Fruit fly (Drosophila melanogaster) ovary, adult (tissue): ENCODE data around the gene dpp.

Experiments
- CG17801 ChIP-seq: fragments of 200-800 bp; optimal IDR thresholded peaks from 2 replicates; lab custom pipeline; 2019; ENCODE audit warnings: missing biosample characterization, mild to moderate bottlenecking, missing genetic modification characterization, moderate library complexity; ENCODE audit not compliant: partially characterized antibody

dpp gene

DNA sequence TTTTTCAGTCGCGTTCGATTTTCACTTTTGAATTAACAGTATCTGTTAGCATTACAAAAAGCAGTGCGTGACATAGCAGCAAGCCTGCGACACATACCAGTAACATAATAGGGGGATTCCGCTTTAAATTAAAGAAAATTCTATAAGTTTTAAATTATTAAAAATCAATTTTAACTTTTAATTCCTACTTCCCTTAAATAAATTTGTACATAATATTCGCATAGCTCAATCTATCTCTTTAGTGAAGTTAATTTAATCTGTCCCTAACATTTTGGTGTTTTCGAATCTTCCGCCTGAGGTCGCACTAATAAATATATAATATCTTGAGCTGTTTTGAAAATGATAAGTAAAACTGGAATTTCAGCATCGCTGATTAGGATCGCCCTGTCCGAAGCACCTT, 7.7 kb upstream of the dpp start, which contains the start of gene CG9886:
Gene CG9886, plus strand, starts transcription at position 341 of the 400 bp plus-strand sequence.
- TF ChIP-seq CG17801 (GFP tag; lab: Kevin White, UChicago) = peak; percentile 38

dm6 chr2L:2424497-2424896, 3.7 kb upstream of the dpp start, which contains the start of gene CG44139:
TSS of gene CG44139 (plus strand) at chr2L:2424797.
- TF ChIP-seq CG17801 (GFP tag; lab: Kevin White, UChicago) = no peak

DNA sequence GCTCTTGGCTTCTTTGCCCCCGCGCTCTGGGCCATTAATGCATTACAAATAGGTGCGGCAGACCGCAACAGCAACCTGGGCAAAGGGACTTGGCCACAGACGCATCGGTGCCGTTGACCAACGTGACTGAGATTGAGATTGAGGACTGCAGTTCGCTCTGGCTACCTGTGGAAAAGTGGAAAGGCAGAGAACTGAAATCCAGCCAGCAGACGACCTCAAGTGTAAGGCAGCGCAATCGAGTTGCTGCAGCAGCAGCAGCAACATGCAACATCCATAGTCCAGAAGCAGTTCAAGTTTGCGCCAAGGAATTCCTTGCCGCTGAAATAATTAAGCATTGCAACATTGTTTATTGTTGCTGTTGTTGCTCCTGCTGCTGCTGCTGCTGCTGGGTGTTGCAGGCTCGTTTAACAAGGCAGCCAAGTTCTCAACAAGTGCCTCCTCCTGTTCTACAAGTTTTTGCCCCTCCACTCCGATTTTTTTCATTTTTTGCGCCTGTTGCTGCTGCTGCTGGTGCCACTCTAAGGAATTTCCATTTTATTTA, 2.5 kb upstream of the dpp start:
- no peak for TF ChIP-seq CG17801 (GFP tag; lab: Kevin White, UChicago)

DNA sequence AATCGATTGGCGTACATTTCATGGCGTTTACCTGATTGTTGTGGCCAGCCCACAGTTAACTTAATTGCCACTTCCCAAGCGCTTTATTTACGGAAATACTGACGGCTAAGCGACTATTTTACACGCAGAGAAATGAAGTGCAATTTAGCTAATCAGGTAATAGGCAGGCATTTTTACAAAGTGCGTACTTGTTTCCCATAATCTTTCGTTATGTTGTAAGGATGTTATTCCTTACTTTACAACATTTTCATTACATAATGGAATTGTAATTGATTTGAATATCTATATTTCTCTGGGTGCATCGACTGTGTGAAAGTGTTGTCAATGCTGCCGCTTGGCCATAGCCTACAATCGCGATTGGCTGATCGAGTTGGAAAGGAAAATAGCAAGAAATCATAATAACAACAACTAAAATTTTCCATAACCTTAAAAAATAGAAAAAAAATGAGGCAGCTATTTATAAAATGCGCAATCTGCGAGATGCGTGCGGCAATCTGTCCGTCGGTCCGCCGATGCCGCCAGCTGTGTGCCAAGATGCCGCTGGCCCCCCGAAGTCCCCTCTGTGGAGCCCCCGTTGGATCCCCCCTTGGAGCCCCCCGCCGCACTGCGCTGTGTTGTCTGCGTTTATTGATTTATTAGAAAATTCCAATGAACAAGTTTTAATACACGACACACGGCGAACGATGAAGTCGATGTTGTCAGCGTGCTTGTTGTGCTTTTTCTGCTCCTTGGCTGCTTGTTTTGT, 1.6 kb upstream of the dpp start:
- no peak for TF ChIP-seq CG17801 (GFP tag; lab: Kevin White, UChicago)

dm6 chr2L:2427384-2428208, 576 bp upstream of the dpp start:
- no peak for TF ChIP-seq CG17801 (GFP tag; lab: Kevin White, UChicago)

dm6 chr2L:2429588-2429987, 1.4 kb downstream of the dpp start:
- TF ChIP-seq CG17801 (GFP tag; lab: Kevin White, UChicago) = no peak

DNA sequence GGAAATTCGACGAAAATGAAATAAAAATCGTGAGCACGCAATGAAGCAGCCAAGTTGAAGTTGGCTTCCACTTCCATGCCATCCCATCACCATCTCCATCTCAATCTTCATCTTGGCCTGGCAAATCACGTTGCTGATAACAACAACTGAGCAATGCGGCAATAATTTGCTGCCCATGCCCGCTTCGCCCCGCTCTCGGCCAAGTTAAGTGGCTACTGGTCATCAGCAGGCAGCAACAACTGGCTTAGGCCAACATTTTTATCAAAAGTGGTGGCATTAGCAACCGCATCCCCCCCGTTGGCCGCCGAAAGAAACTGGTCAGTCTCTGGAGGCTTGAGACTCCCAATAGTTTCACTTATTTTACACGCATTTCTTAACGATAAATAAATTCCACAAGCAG, 2.1 kb downstream of the dpp start:
- TF ChIP-seq CG17801 (GFP tag; lab: Kevin White, UChicago) = no peak

- no peak for TF ChIP-seq CG17801 (GFP tag; lab: Kevin White, UChicago)
Observed at dm6 chr2L:2432809-2433493, 4.8 kb downstream of the dpp start.

- TF ChIP-seq CG17801 (GFP tag; lab: Kevin White, UChicago) = no peak
Observed at dm6 chr2L:2433494-2434054, 5.4 kb downstream of the dpp start.

DNA sequence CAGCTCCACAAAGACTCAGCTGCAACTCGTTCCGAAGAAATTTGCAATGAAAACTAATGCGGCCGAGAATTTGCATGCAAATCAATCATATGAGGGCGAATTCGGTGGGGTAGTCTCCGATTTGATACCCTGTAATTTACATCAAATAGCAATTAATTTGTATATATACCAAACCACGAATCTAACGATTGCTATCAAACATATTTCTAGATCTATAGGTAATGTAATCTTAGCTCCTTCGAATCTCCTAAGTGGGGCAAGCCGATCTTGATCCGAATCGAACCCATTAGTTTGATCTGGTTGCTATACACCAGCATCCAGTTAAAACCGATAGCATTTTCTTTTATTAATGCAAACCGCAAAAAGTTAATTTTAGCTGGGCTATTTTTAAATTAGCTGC, 6.0 kb downstream of the dpp start:
- no peak for TF ChIP-seq CG17801 (GFP tag; lab: Kevin White, UChicago)

- TF ChIP-seq CG17801 (GFP tag; lab: Kevin White, UChicago) = no peak
Observed at dm6 chr2L:2436258-2436657, 8.1 kb downstream of the dpp start.

DNA sequence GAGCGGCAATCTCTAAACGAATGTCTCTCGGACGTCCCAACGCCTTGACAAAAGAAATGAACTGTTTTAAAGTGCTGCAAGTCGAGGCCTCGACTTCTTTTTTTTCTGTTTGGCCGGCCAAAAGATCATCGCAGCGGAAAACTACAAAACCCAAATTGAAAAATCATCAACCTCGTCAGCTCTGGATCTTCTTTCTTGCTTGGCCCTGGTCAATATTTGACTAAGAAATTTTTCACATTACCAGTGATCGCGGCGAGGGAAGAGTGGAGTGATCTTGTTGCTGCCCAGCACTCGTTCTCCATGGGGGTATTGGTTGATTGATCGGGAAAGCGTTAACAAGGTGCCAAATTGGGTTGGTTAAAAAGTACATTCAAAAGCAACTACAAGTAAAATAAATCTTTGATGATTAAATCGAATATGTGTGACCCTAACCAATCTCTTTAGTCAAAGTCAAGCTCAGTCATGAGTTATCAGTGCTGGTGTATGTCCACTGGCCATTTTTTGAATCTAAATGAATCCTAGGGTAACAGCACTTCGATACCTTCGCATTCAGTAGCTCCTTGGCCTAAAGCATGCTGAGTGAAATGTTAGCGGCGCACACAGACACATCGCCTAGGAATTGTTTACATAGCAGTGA, 10.6 kb downstream of the dpp start:
- no peak for TF ChIP-seq CG17801 (GFP tag; lab: Kevin White, UChicago)

dm6 chr2L:2448514-2448913, 20.3 kb downstream of the dpp start:
- TF ChIP-seq CG17801 (GFP tag; lab: Kevin White, UChicago) = no peak

DNA sequence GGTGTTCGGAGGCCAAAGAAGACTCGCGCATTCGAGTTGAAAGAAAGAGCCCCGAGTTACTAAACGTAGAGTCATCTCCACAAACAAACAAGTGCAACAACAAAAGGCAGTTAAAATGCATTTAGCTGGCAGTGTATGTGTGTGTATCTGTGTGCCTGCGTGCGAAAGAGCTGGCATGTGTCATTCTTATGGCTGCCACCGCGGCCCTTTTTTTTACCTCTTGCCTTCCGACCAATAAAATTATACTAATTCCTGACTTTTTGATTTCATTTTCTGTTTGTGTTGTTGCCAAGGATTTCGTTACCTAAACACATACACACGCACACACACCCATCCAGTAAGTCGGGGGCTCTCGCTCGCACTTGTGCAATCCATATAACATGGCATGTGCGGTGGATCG, 21.5 kb downstream of the dpp start:
- no peak for TF ChIP-seq CG17801 (GFP tag; lab: Kevin White, UChicago)
